Comparison of ENCODE assay signal across 3 fruit fly cellular contexts in the genomic region with DNA sequence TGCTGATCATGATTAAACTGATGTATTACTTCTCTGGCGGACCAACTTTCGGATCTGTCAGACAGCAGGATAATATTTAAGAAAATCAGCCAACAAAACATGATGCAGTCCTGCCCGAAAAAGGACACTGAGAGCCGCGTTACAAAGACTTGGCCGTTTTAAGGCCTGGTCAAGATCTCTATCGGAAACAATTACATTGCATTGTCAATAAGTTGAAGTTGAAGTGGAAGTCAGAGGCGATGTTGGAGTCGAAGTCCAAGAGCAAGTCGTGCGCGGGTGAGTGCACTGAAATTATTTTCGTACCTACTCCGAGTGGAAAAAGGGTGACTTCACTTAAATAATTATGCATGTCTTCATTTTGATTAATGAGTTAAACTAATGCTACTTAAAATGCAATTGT.
TF ChIP-seq lines count a peak whose summit lies in the region.

A gene (minus strand): TSS at position 101 of the 400 bp plus-strand sequence.

- no peak for TF ChIP-seq CTCF in whole organism, embryonic (GFP tag; optimal IDR thresholded peaks at IDR 0.05; lab: Kevin White, UChicago)

TF ChIP-seq in whole organism, embryonic, 481 proteins besides CTCF, POLR2A, EP300 and RAD21 (continues in another document):
- TF ChIP-seq dmrt11E (tag; optimal IDR thresholded peaks at IDR 0.05; lab: Kevin White, UChicago) (peak; percentile 21), CG8359 (GFP tag; optimal IDR thresholded peaks at IDR 0.05; lab: Kevin White, UChicago; ENCODE audit: borderline replicate concordance) (no peak), Xbp1 (GFP tag; optimal IDR thresholded peaks at IDR 0.05; lab: Kevin White, UChicago) (no peak), CG43689 (GFP tag; IDR thresholded peaks at IDR 0.05; lab: Robert Waterston, UW) (no peak), bsh (GFP tag; optimal IDR thresholded peaks at IDR 0.05; lab: Kevin White, UChicago) (peak in 1 of 2 experiments; percentile 3), Xrp1 (GFP tag; IDR thresholded peaks at IDR 0.05; lab: Robert Waterston, UW) (peak; percentile 44; the same call in 1 of the 2 replicates), Myb (GFP tag; optimal IDR thresholded peaks at IDR 0.05; lab: Kevin White, UChicago) (no peak), fru (optimal IDR thresholded peaks at IDR 0.05; lab: Kevin White, UChicago) (no peak), CG16863 (GFP tag; optimal IDR thresholded peaks at IDR 0.05; lab: Kevin White, UChicago) (no peak), CG17186 (GFP tag; optimal IDR thresholded peaks at IDR 0.05; lab: Kevin White, UChicago) (no peak), CG8765 (GFP tag; IDR thresholded peaks at IDR 0.05; lab: Robert Waterston, UW) (no peak), dpn (GFP tag; optimal IDR thresholded peaks at IDR 0.05; lab: Kevin White, UChicago) (no peak), CG11247 (GFP tag; IDR thresholded peaks at IDR 0.05; lab: Robert Waterston, UW) (no peak), CG2712 (tag; optimal IDR thresholded peaks at IDR 0.05; lab: Kevin White, UChicago) (peak; percentile 12), CG5245 (GFP tag; optimal IDR thresholded peaks at IDR 0.05; lab: Kevin White, UChicago) (no peak), btn (GFP tag; optimal IDR thresholded peaks at IDR 0.05; lab: Kevin White, UChicago) (no peak), mld (GFP tag; IDR thresholded peaks at IDR 0.05; lab: Robert Waterston, UW; ENCODE audit: partially characterized antibody) (no peak), oc (tag; optimal IDR thresholded peaks at IDR 0.05; lab: Kevin White, UChicago) (no peak), CG33213 (GFP tag; optimal IDR thresholded peaks at IDR 0.05; lab: Kevin White, UChicago) (no peak), pho (GFP tag; optimal IDR thresholded peaks at IDR 0.05; lab: Kevin White, UChicago) (no peak), CG1602 (GFP tag; optimal IDR thresholded peaks at IDR 0.05; lab: Kevin White, UChicago) (no peak), wor (GFP tag; IDR thresholded peaks at IDR 0.05; lab: Robert Waterston, UW) (no peak), esg (GFP tag; conservative IDR thresholded peaks at IDR 0.05; lab: Robert Waterston, UW) (no peak), CG13775 (GFP tag; optimal IDR thresholded peaks at IDR 0.05; lab: Kevin White, UChicago) (no peak), Drgx (GFP tag; IDR thresholded peaks at IDR 0.05; lab: Robert Waterston, UW) (peak; percentile 35; the same call in 1 of the 2 replicates), kay (GFP tag; optimal IDR thresholded peaks at IDR 0.05; lab: Kevin White, UChicago) (no peak), CG17802 (tag; optimal IDR thresholded peaks at IDR 0.05; lab: Kevin White, UChicago) (no peak), zfh1 (GFP tag; IDR thresholded peaks at IDR 0.05; lab: Robert Waterston, UW) (0 out of 3 replicates have a peak, but pooled peaks have one; percentile 8), Abd-B (GFP tag; optimal IDR thresholded peaks at IDR 0.05; lab: Kevin White, UChicago) (no peak)

TF ChIP-seq in whole organism, prepupa, 60 proteins besides CTCF, POLR2A, EP300 and RAD21:
- TF ChIP-seq CG32006 (GFP tag; optimal IDR thresholded peaks at IDR 0.05; lab: Kevin White, UChicago) (peak; percentile 12), Hr39 (GFP tag; optimal IDR thresholded peaks at IDR 0.05; lab: Kevin White, UChicago) (peak; percentile 5), Lpt (GFP tag; optimal IDR thresholded peaks at IDR 0.05; lab: Kevin White, UChicago) (no peak), CG3919 (GFP tag; optimal IDR thresholded peaks at IDR 0.05; lab: Kevin White, UChicago) (peak; percentile 16)

TF ChIP-seq in whole organism, pupa, 21 proteins besides CTCF, POLR2A, EP300 and RAD21:
- no peak for TF ChIP-seq CG8159 (tag; optimal IDR thresholded peaks at IDR 0.05; lab: Kevin White, UChicago)
- no peak for TF ChIP-seq CG12605 (GFP tag; IDR thresholded peaks at IDR 0.05; lab: Robert Waterston, UW)
- TF ChIP-seq Snoo (tag; optimal IDR thresholded peaks at IDR 0.05; lab: Kevin White, UChicago) = no peak
- TF ChIP-seq fd96Ca (GFP tag; IDR thresholded peaks at IDR 0.05; lab: Robert Waterston, UW) = no peak
- peak; percentile 8 for TF ChIP-seq CG14655 (GFP tag; optimal IDR thresholded peaks at IDR 0.05; lab: Kevin White, UChicago)
- peak; percentile 20 for TF ChIP-seq CG8301 (tag; optimal IDR thresholded peaks at IDR 0.05; lab: Kevin White, UChicago)
- TF ChIP-seq Ets98B (GFP tag; IDR thresholded peaks at IDR 0.05; lab: Robert Waterston, UW) = no peak
